Fruit fly (Drosophila melanogaster) whole organism, embryonic: ENCODE measurements around the gene GAPsec.

Experiments used
- B-H2 ChIP-seq: fragments of 200-800 bp; sonication (Bioruptor generic); optimal IDR thresholded peaks from 2 replicates; lab custom pipeline; 2018; ENCODE audit warnings: missing biosample characterization, mild to moderate bottlenecking, missing genetic modification characterization
- CG10209 ChIP-seq: fragments of 200-800 bp; sonication (Bioruptor generic); optimal IDR thresholded peaks from 3 replicates; lab custom pipeline; 2017; ENCODE audit warnings: missing biosample characterization, mild to moderate bottlenecking, missing genetic modification characterization, missing genetic modification reagents
- CG10274 ChIP-seq: fragments of 200-800 bp; sonication (Bioruptor generic); optimal IDR thresholded peaks from 3 replicates; lab custom pipeline; 2017; ENCODE audit warnings: missing biosample characterization, mild to moderate bottlenecking, missing genetic modification characterization
- CG11085 ChIP-seq: fragments of 200-800 bp; sonication (Bioruptor generic); IDR thresholded peaks from 2 replicates; pipeline ENCODE4 v1.3.6; 2022; ENCODE audit warnings: missing biosample characterization, missing genetic modification characterization
- CG11560 ChIP-seq: fragments of 200-800 bp; sonication (Bioruptor generic); IDR thresholded peaks from 3 replicates; pipeline ENCODE4 v1.3.6; 2022; ENCODE audit warnings: missing biosample characterization, missing genetic modification characterization
- CG12744 ChIP-seq: fragments of 200-800 bp; sonication (Bioruptor generic); optimal IDR thresholded peaks from 2 replicates; lab custom pipeline; 2016; ENCODE audit warnings: missing biosample characterization, missing genetic modification characterization
- CG13894 ChIP-seq: fragments of 200-800 bp; sonication (Bioruptor generic); optimal IDR thresholded peaks from 3 replicates; lab custom pipeline; 2018; ENCODE audit warnings: missing biosample characterization, mild to moderate bottlenecking, missing genetic modification characterization, moderate library complexity
- CG1529 ChIP-seq: fragments of 200-800 bp; sonication (Bioruptor generic); optimal IDR thresholded peaks from 3 replicates; lab custom pipeline; 2018; ENCODE audit warnings: missing biosample characterization, missing genetic modification characterization
- CG16813 ChIP-seq: fragments of 200-800 bp; sonication (Bioruptor generic); IDR thresholded peaks from 3 replicates; pipeline ENCODE4 v1.3.6; 2022; ENCODE audit warnings: missing biosample characterization, missing genetic modification characterization; ENCODE audit not compliant: partially characterized antibody
- CG17328 ChIP-seq: fragments of 200-800 bp; sonication (Bioruptor generic); IDR thresholded peaks from 2 replicates; pipeline ENCODE4 v1.3.6; 2022; ENCODE audit warnings: missing biosample characterization, missing genetic modification characterization
- CG1832 ChIP-seq: fragments of 200-800 bp; sonication (Bioruptor generic); optimal IDR thresholded peaks from 2 replicates; lab custom pipeline; 2017; ENCODE audit warnings: missing biosample characterization, mild to moderate bottlenecking, missing genetic modification characterization, inconsistent platforms
- CG18476 ChIP-seq: fragments of 200-800 bp; sonication (Bioruptor generic); optimal IDR thresholded peaks from 2 replicates; lab custom pipeline; 2016; ENCODE audit warnings: missing biosample characterization, mild to moderate bottlenecking, missing genetic modification characterization
- CG30020 ChIP-seq: fragments of 200-800 bp; optimal IDR thresholded peaks from 2 replicates; lab custom pipeline; 2019; ENCODE audit warnings: missing biosample characterization, mild to moderate bottlenecking, missing genetic modification characterization, moderate library complexity
- CG30403 ChIP-seq: fragments of 200-800 bp; sonication (Bioruptor generic); optimal IDR thresholded peaks from 3 replicates; lab custom pipeline; 2016; ENCODE audit warnings: missing biosample characterization, missing genetic modification characterization
- CG32532 ChIP-seq: fragments of 200-800 bp; sonication (Bioruptor generic); IDR thresholded peaks from 2 replicates; pipeline ENCODE4 v1.3.6; 2022; ENCODE audit warnings: missing biosample characterization, missing genetic modification characterization
- CG3281 ChIP-seq: fragments of 200-800 bp; sonication (Bioruptor generic); optimal IDR thresholded peaks from 3 replicates; lab custom pipeline; 2017; ENCODE audit warnings: missing biosample characterization, mild to moderate bottlenecking, missing genetic modification characterization
- CG4617 ChIP-seq: fragments of 200-800 bp; sonication (Bioruptor generic); optimal IDR thresholded peaks from 3 replicates; lab custom pipeline; 2016; ENCODE audit warnings: missing biosample characterization, missing genetic modification characterization, borderline replicate concordance
- CG4820 ChIP-seq: fragments of 200-800 bp; sonication (Bioruptor generic); optimal IDR thresholded peaks from 3 replicates; lab custom pipeline; 2016; ENCODE audit warnings: missing biosample characterization, missing genetic modification characterization
- CG6175 ChIP-seq: fragments of 200-800 bp; sonication (Bioruptor generic); IDR thresholded peaks from 3 replicates; pipeline ENCODE4 v1.3.6; 2022; ENCODE audit warnings: missing biosample characterization, missing genetic modification characterization
- CG7357 ChIP-seq: fragments of 200-800 bp; sonication (Bioruptor generic); IDR thresholded peaks from 3 replicates; pipeline ENCODE4 v1.3.6; 2022; ENCODE audit warnings: missing biosample characterization, missing genetic modification characterization
- CG8281 ChIP-seq: fragments of 200-800 bp; sonication (Bioruptor generic); optimal IDR thresholded peaks from 2 replicates; lab custom pipeline; 2018; ENCODE audit warnings: missing biosample characterization, mild to moderate bottlenecking, missing genetic modification characterization, moderate library complexity
- CG8290 ChIP-seq, 3 experiments: fragments of 200-800 bp; sonication (Bioruptor generic); optimal IDR thresholded peaks; 2 replicates each; lab custom pipeline; 2016 to 2019; ENCODE audit warnings: missing biosample characterization in 3 of 3, missing genetic modification characterization in 3 of 3, mild to moderate bottlenecking in 2 of 3, moderate library complexity in 1 of 3
- CG8924 ChIP-seq: fragments of 200-800 bp; optimal IDR thresholded peaks from 3 replicates; lab custom pipeline; 2019; ENCODE audit warnings: missing biosample characterization, mild to moderate bottlenecking, missing genetic modification characterization, moderate library complexity
- CG9932 ChIP-seq: fragments of 200-800 bp; sonication (Bioruptor generic); IDR thresholded peaks from 2 replicates; pipeline ENCODE4 v1.3.6; 2022; ENCODE audit warnings: missing biosample characterization, missing genetic modification characterization
- CHES-1-like ChIP-seq: fragments of 200-800 bp; sonication (Bioruptor generic); optimal IDR thresholded peaks from 2 replicates; lab custom pipeline; 2016; ENCODE audit warnings: missing biosample characterization, missing genetic modification characterization
- Deaf1 ChIP-seq: fragments of 200-800 bp; optimal IDR thresholded peaks from 3 replicates; lab custom pipeline; 2019; ENCODE audit warnings: missing biosample characterization, mild to moderate bottlenecking, missing genetic modification characterization, moderate library complexity
- Doc3 ChIP-seq: fragments of 200-800 bp; sonication (Bioruptor generic); IDR thresholded peaks from 3 replicates; pipeline ENCODE4 v1.3.6; 2022; ENCODE audit warnings: missing biosample characterization, missing genetic modification characterization; ENCODE audit not compliant: partially characterized antibody
- Gsc ChIP-seq: fragments of 200-800 bp; sonication (Bioruptor generic); IDR thresholded peaks from 2 replicates; pipeline ENCODE4 v1.3.6; 2022; ENCODE audit warnings: missing biosample characterization, missing genetic modification characterization
- Hmr ChIP-seq: fragments of 200-800 bp; sonication (Bioruptor generic); optimal IDR thresholded peaks from 3 replicates; lab custom pipeline; 2017; ENCODE audit warnings: mild to moderate bottlenecking, missing biosample characterization, missing genetic modification reagents, missing genetic modification characterization
- Hr39 ChIP-seq: fragments of >200 bp; optimal IDR thresholded peaks from 2 replicates; lab custom pipeline; 2017
- Mad ChIP-seq: fragments of 200-800 bp; sonication (Bioruptor generic); optimal IDR thresholded peaks from 2 replicates; lab custom pipeline; 2016; ENCODE audit warnings: missing biosample characterization, missing genetic modification characterization
- Neu2 ChIP-seq: fragments of 200-800 bp; sonication (Bioruptor generic); optimal IDR thresholded peaks from 3 replicates; lab custom pipeline; 2016; ENCODE audit warnings: missing biosample characterization, missing genetic modification characterization, borderline replicate concordance
- NfI ChIP-seq: fragments of 200-800 bp; sonication (Bioruptor generic); optimal IDR thresholded peaks from 3 replicates; lab custom pipeline; 2018; ENCODE audit warnings: missing biosample characterization, mild to moderate bottlenecking, missing genetic modification characterization, moderate library complexity
- Oli ChIP-seq: fragments of 200-800 bp; sonication (Bioruptor generic); optimal IDR thresholded peaks from 2 replicates; lab custom pipeline; 2018; ENCODE audit warnings: missing biosample characterization, mild to moderate bottlenecking, missing genetic modification characterization, moderate library complexity
- chinmo ChIP-seq: fragments of 200-800 bp; sonication (Bioruptor generic); IDR thresholded peaks from 4 replicates; pipeline ENCODE4 v1.3.6; 2022; ENCODE audit warnings: missing biosample characterization, missing genetic modification characterization; ENCODE audit not compliant: partially characterized antibody
- fu2 ChIP-seq: fragments of 200-800 bp; sonication (Bioruptor generic); optimal IDR thresholded peaks from 2 replicates; lab custom pipeline; 2016; ENCODE audit warnings: missing biosample characterization, missing genetic modification characterization
- gem ChIP-seq: fragments of 200-800 bp; sonication (Bioruptor generic); optimal IDR thresholded peaks from 2 replicates; lab custom pipeline; 2019; ENCODE audit warnings: missing biosample characterization, mild to moderate bottlenecking, missing genetic modification characterization, moderate library complexity
- insv ChIP-seq, 2 experiments: fragments of 200-800 bp; sonication (Bioruptor generic); optimal IDR thresholded peaks; 3 replicates each; lab custom pipeline; 2016 to 2018; ENCODE audit warnings: missing biosample characterization in 2 of 2, missing genetic modification characterization in 2 of 2
- klu ChIP-seq: fragments of 200-800 bp; sonication (Bioruptor generic); IDR thresholded peaks from 2 replicates; pipeline ENCODE4 v1.3.6; 2022; ENCODE audit warnings: missing biosample characterization, missing genetic modification characterization
- maf-S ChIP-seq: fragments of 200-800 bp; sonication (Bioruptor generic); optimal IDR thresholded peaks from 2 replicates; lab custom pipeline; 2016; ENCODE audit warnings: missing biosample characterization, missing genetic modification characterization
- mirr ChIP-seq: fragments of 200-800 bp; sonication (Bioruptor generic); optimal IDR thresholded peaks from 3 replicates; lab custom pipeline; 2018; ENCODE audit warnings: missing biosample characterization, mild to moderate bottlenecking, missing genetic modification characterization
- org-1 ChIP-seq: fragments of 200-800 bp; sonication (Bioruptor generic); optimal IDR thresholded peaks from 2 replicates; lab custom pipeline; 2017; ENCODE audit warnings: missing biosample characterization, missing genetic modification characterization
- rib ChIP-seq: fragments of 200-800 bp; sonication (Bioruptor generic); IDR thresholded peaks from 2 replicates; pipeline ENCODE4 v1.3.6; 2022; ENCODE audit warnings: missing biosample characterization, missing genetic modification characterization
- sr ChIP-seq: fragments of 200-800 bp; sonication (Bioruptor generic); IDR thresholded peaks from 3 replicates; pipeline ENCODE4 v1.3.6; 2022; ENCODE audit warnings: missing biosample characterization, missing genetic modification characterization
- sug ChIP-seq: fragments of 200-800 bp; optimal IDR thresholded peaks from 2 replicates; lab custom pipeline; 2019; ENCODE audit warnings: missing biosample characterization, mild to moderate bottlenecking, missing genetic modification characterization, moderate library complexity
- tio ChIP-seq: fragments of 200-800 bp; sonication (Bioruptor generic); optimal IDR thresholded peaks from 2 replicates; lab custom pipeline; 2017; ENCODE audit warnings: missing biosample characterization, missing genetic modification characterization, inconsistent platforms
- vfl ChIP-seq: fragments of 200-800 bp; sonication (Bioruptor generic); optimal IDR thresholded peaks from 2 replicates; lab custom pipeline; 2016; ENCODE audit warnings: missing biosample characterization, missing genetic modification characterization
- z ChIP-seq: fragments of 200-800 bp; sonication (Bioruptor generic); IDR thresholded peaks from 3 replicates; pipeline ENCODE4 v1.3.6; 2022; ENCODE audit warnings: missing biosample characterization, missing genetic modification characterization

Gene GAPsec

dm6 chr3L:8672199-8673059, 48.7 kb upstream of the GAPsec start (continued):
- no peak for TF ChIP-seq Mad (GFP tag; lab: Kevin White, UChicago)
- TF ChIP-seq CG13894 (tag; lab: Kevin White, UChicago) = peak; percentile 15
- no peak for TF ChIP-seq CG4820 (GFP tag; lab: Kevin White, UChicago)
- no peak for TF ChIP-seq Neu2 (GFP tag; lab: Kevin White, UChicago)
- no peak for TF ChIP-seq CG8924 (tag; lab: Kevin White, UChicago)
- peak; percentile 31 for TF ChIP-seq fu2 (GFP tag; lab: Kevin White, UChicago)
- no peak for TF ChIP-seq CG11085 (GFP tag; lab: Robert Waterston, UW)
- no peak for TF ChIP-seq CG12744 (GFP tag; lab: Kevin White, UChicago)
- peak; percentile 54 for TF ChIP-seq Oli
- peak; percentile 81; the same call in 2 of the 3 replicates for TF ChIP-seq CG6175 (GFP tag; lab: Robert Waterston, UW)
- no peak for TF ChIP-seq CG11560 (tag; lab: Robert Waterston, UW)
- TF ChIP-seq CG3281 (GFP tag; lab: Kevin White, UChicago) = peak; percentile 65
- TF ChIP-seq sug (tag; lab: Kevin White, UChicago) = peak; percentile 69
- TF ChIP-seq org-1 (GFP tag; lab: Kevin White, UChicago) = peak; percentile 54
- no peak for TF ChIP-seq CG8290 (GFP tag; optimal IDR thresholded peaks at IDR 0.05; lab: Kevin White, UChicago)
- TF ChIP-seq CG8290 (tag; optimal IDR thresholded peaks at IDR 0.05; lab: Kevin White, UChicago) = peak in 1 of 2 experiments; percentile 57
- 0 out of 3 replicates have a peak, but pooled peaks have one; percentile 25 for TF ChIP-seq CG7357 (GFP tag; lab: Robert Waterston, UW)
- TF ChIP-seq chinmo (GFP tag; lab: Robert Waterston, UW) = peak; percentile 73; the same call in 1 of the 4 replicates
- TF ChIP-seq CG1529 (GFP tag; lab: Kevin White, UChicago) = no peak
- TF ChIP-seq CG8281 (tag; lab: Kevin White, UChicago) = no peak
- TF ChIP-seq B-H2 (GFP tag; lab: Kevin White, UChicago) = no peak
- peak; percentile 40 for TF ChIP-seq CG30403 (GFP tag; lab: Kevin White, UChicago)
- peak; percentile 47; the same call in 2 of the 3 replicates for TF ChIP-seq sr (GFP tag; lab: Robert Waterston, UW)
- peak; percentile 77 for TF ChIP-seq CG32532 (GFP tag; lab: Robert Waterston, UW)
- TF ChIP-seq CG9932 (GFP tag; lab: Robert Waterston, UW) = peak; percentile 72
- no peak for TF ChIP-seq CG16813 (GFP tag; lab: Robert Waterston, UW)
- peak; percentile 30 for TF ChIP-seq tio (GFP tag; lab: Kevin White, UChicago)
- no peak for TF ChIP-seq insv (GFP tag; optimal IDR thresholded peaks at IDR 0.05; lab: Kevin White, UChicago)
- TF ChIP-seq Hmr = peak; percentile 54
- peak; percentile 28 for TF ChIP-seq CG10209 (GFP tag; lab: Kevin White, UChicago)
- peak; percentile 20 for TF ChIP-seq vfl
- TF ChIP-seq CG30020 (tag; lab: Kevin White, UChicago) = no peak
- TF ChIP-seq CHES-1-like (GFP tag; lab: Kevin White, UChicago) = no peak
- no peak for TF ChIP-seq CG17328 (GFP tag; lab: Robert Waterston, UW)
- no peak for TF ChIP-seq klu (GFP tag; lab: Robert Waterston, UW)
- peak; percentile 28 for TF ChIP-seq CG1832 (GFP tag; lab: Kevin White, UChicago)
- TF ChIP-seq NfI = peak; percentile 25
- 0 out of 3 replicates have a peak, but pooled peaks have one; percentile 18 for TF ChIP-seq Doc3 (GFP tag; lab: Robert Waterston, UW)
- TF ChIP-seq Deaf1 (tag; lab: Kevin White, UChicago) = peak; percentile 26
- no peak for TF ChIP-seq Gsc (GFP tag; lab: Robert Waterston, UW)
- TF ChIP-seq rib = peak; percentile 80
- TF ChIP-seq gem = peak; percentile 69
- no peak for TF ChIP-seq CG18476 (GFP tag; lab: Kevin White, UChicago)
- no peak for TF ChIP-seq CG10274 (GFP tag; lab: Kevin White, UChicago)
- TF ChIP-seq Hr39 = no peak
- peak; percentile 21 for TF ChIP-seq maf-S (GFP tag; lab: Kevin White, UChicago)
- TF ChIP-seq CG4617 (GFP tag; lab: Kevin White, UChicago) = no peak
- no peak for TF ChIP-seq mirr
- TF ChIP-seq z (GFP tag; lab: Robert Waterston, UW) = no peak
